Worm (Caenorhabditis elegans) whole organism, L3 larva: ENCODE data around the gene mrpl-35.

Experiments used
- R02D3.7 ChIP-seq: fragments of 150-350 bp; optimal IDR thresholded peaks from 2 replicates; lab custom pipeline; 2014; ENCODE audit warnings: missing biosample characterization, missing genetic modification characterization
- ZK546.5 ChIP-seq: sonication (generic microtip); optimal IDR thresholded peaks from 2 replicates; lab custom pipeline; 2017; ENCODE audit warnings: missing biosample characterization, missing genetic modification characterization
- aly-2 ChIP-seq: fragments of 150-350 bp; optimal IDR thresholded peaks from 2 replicates; lab custom pipeline; 2014; ENCODE audit warnings: missing biosample characterization, missing genetic modification characterization
- ama-1 ChIP-seq: fragments of 150-350 bp; optimal IDR thresholded peaks from 2 replicates; lab custom pipeline; 2018
- ceh-16 ChIP-seq: sonication (generic microtip); optimal IDR thresholded peaks from 2 replicates; lab custom pipeline; 2017; ENCODE audit warnings: missing biosample characterization, missing genetic modification characterization
- ceh-28 ChIP-seq: fragments of 150-350 bp; optimal IDR thresholded peaks from 2 replicates; lab custom pipeline; 2014; ENCODE audit warnings: missing biosample characterization, missing genetic modification reagents, missing genetic modification characterization
- ceh-82 ChIP-seq: fragments of 150-350 bp; optimal IDR thresholded peaks from 2 replicates; lab custom pipeline; 2014; ENCODE audit warnings: missing biosample characterization, missing genetic modification characterization
- egl-5 ChIP-seq: fragments of 150-350 bp; optimal IDR thresholded peaks from 2 replicates; lab custom pipeline; 2017; ENCODE audit warnings: missing biosample characterization, missing genetic modification reagents, missing genetic modification characterization, inconsistent platforms
- elt-2 ChIP-seq: sonication (generic microtip); optimal IDR thresholded peaks from 2 replicates; lab custom pipeline; 2016; ENCODE audit warnings: missing genetic modification reagents, mild to moderate bottlenecking, missing genetic modification characterization, missing compliant biosample characterization
- eor-1 ChIP-seq, 2 experiments: fragments of 150-350 bp; optimal IDR thresholded peaks; 2 replicates each; lab custom pipeline; 2014 to 2018; ENCODE audit warnings: missing biosample characterization in 2 of 2, missing genetic modification characterization in 2 of 2
- fkh-10 ChIP-seq: sonication (generic microtip); optimal IDR thresholded peaks from 2 replicates; lab custom pipeline; 2017; ENCODE audit warnings: missing biosample characterization, missing genetic modification reagents, missing genetic modification characterization
- hmg-11 ChIP-seq: sonication (generic microtip); optimal IDR thresholded peaks from 2 replicates; lab custom pipeline; 2016; ENCODE audit warnings: missing genetic modification characterization, missing compliant biosample characterization
- jun-1 ChIP-seq: fragments of 150-350 bp; optimal IDR thresholded peaks from 2 replicates; lab custom pipeline; 2014; ENCODE audit warnings: missing biosample characterization, missing genetic modification reagents, missing genetic modification characterization
- lin-39 ChIP-seq: fragments of 150-350 bp; optimal IDR thresholded peaks from 2 replicates; lab custom pipeline; 2018; ENCODE audit warnings: missing biosample characterization, missing genetic modification reagents, missing genetic modification characterization
- lsy-12 ChIP-seq: sonication (generic microtip); optimal IDR thresholded peaks from 2 replicates; lab custom pipeline; 2016; ENCODE audit warnings: mild to moderate bottlenecking, missing genetic modification characterization, missing compliant biosample characterization
- mdl-1 ChIP-seq: fragments of 150-350 bp; optimal IDR thresholded peaks from 2 replicates; lab custom pipeline; 2014; ENCODE audit warnings: missing biosample characterization, missing genetic modification characterization
- mml-1 ChIP-seq: fragments of 150-350 bp; sonication (generic microtip); optimal IDR thresholded peaks from 3 replicates; lab custom pipeline; 2014; ENCODE audit warnings: missing biosample characterization, missing genetic modification characterization
- nfya-1 ChIP-seq: sonication (generic microtip); optimal IDR thresholded peaks from 2 replicates; lab custom pipeline; 2017; ENCODE audit warnings: missing genetic modification characterization, mild to moderate bottlenecking, missing compliant biosample characterization, antibody characterized with exemption, moderate library complexity; ENCODE audit not compliant: insufficient read depth
- nhr-12 ChIP-seq: fragments of 150-350 bp; optimal IDR thresholded peaks from 2 replicates; lab custom pipeline; 2014; ENCODE audit warnings: missing biosample characterization, missing genetic modification characterization
- nhr-23 ChIP-seq: fragments of 150-350 bp; optimal IDR thresholded peaks from 2 replicates; lab custom pipeline; 2014; ENCODE audit warnings: missing biosample characterization, missing genetic modification reagents, missing genetic modification characterization
- nhr-25 ChIP-seq: sonication (generic microtip); optimal IDR thresholded peaks from 2 replicates; lab custom pipeline; 2017; ENCODE audit warnings: missing biosample characterization, missing genetic modification characterization
- nhr-28 ChIP-seq: fragments of 150-350 bp; optimal IDR thresholded peaks from 2 replicates; lab custom pipeline; 2014; ENCODE audit warnings: missing biosample characterization, missing genetic modification characterization
- nhr-43 ChIP-seq: sonication (generic microtip); optimal IDR thresholded peaks from 2 replicates; lab custom pipeline; 2016; ENCODE audit warnings: mild to moderate bottlenecking, missing genetic modification characterization, missing compliant biosample characterization; ENCODE audit not compliant: poor library complexity, severe bottlenecking
- nhr-67 ChIP-seq: fragments of 150-350 bp; optimal IDR thresholded peaks from 2 replicates; lab custom pipeline; 2014; ENCODE audit warnings: missing biosample characterization, missing genetic modification characterization
- nhr-76 ChIP-seq: fragments of 150-350 bp; sonication (generic microtip); optimal IDR thresholded peaks from 5 replicates; lab custom pipeline; 2014; ENCODE audit warnings: missing biosample characterization, missing genetic modification characterization
- pha-4 ChIP-seq: fragments of 150-350 bp; optimal IDR thresholded peaks from 2 replicates; lab custom pipeline; 2014; ENCODE audit warnings: missing biosample characterization, missing genetic modification reagents, missing genetic modification characterization
- pqm-1 ChIP-seq: fragments of 150-350 bp; optimal IDR thresholded peaks from 2 replicates; lab custom pipeline; 2017; ENCODE audit warnings: missing biosample characterization, missing genetic modification characterization, inconsistent platforms
- sea-2 ChIP-seq: fragments of 150-350 bp; sonication (generic microtip); optimal IDR thresholded peaks from 4 replicates; lab custom pipeline; 2014; ENCODE audit warnings: missing biosample characterization, missing genetic modification reagents, missing genetic modification characterization
- skn-1 ChIP-seq: fragments of 150-350 bp; optimal IDR thresholded peaks from 2 replicates; lab custom pipeline; 2014; ENCODE audit warnings: missing biosample characterization, missing genetic modification characterization
- snpc-4 ChIP-seq: fragments of 150-350 bp; optimal IDR thresholded peaks from 2 replicates; lab custom pipeline; 2014; ENCODE audit warnings: missing biosample characterization, missing genetic modification characterization
- tbx-2 ChIP-seq: sonication (generic microtip); optimal IDR thresholded peaks from 2 replicates; lab custom pipeline; 2016; ENCODE audit warnings: mild to moderate bottlenecking, missing genetic modification characterization, missing compliant biosample characterization
- zag-1 ChIP-seq: fragments of 150-350 bp; optimal IDR thresholded peaks from 2 replicates; lab custom pipeline; 2014; ENCODE audit warnings: missing biosample characterization, missing genetic modification characterization
- ztf-11 ChIP-seq: fragments of 150-350 bp; optimal IDR thresholded peaks from 2 replicates; lab custom pipeline; 2014; ENCODE audit warnings: missing biosample characterization, missing genetic modification characterization
- ztf-4 ChIP-seq: fragments of 150-350 bp; optimal IDR thresholded peaks from 2 replicates; lab custom pipeline; 2014; ENCODE audit warnings: missing biosample characterization, missing genetic modification characterization

mrpl-35 gene

ce11 chrIII:3511808-3512207 lies 1.8 kb downstream of the mrpl-35 start:
- no peak for TF ChIP-seq eor-1 (tag; optimal IDR thresholded peaks at IDR 0.05; lab: Kevin White, UChicago)
- no peak for TF ChIP-seq nhr-67
- TF ChIP-seq mdl-1 (tag; lab: Kevin White, UChicago): no peak
- TF ChIP-seq pha-4 (tag; lab: Kevin White, UChicago): no peak
- no peak for TF ChIP-seq snpc-4 (tag; lab: Kevin White, UChicago)
- no peak for TF ChIP-seq ceh-16 (tag; lab: Kevin White, UChicago)
- TF ChIP-seq sea-2 (GFP tag; lab: Kevin White, UChicago): no peak
- TF ChIP-seq, all 47 proteins: peak for 0

ce11 chrIII:3519505-3519904 lies 9.5 kb downstream of the mrpl-35 start, which contains the start of gene hmit-1.3:
TSS of gene hmit-1.3 (minus strand) at chrIII:3519607.
- TF ChIP-seq elt-2 (peak; percentile 58), pqm-1 (peak; percentile 58), pha-4 (tag; lab: Kevin White, UChicago) (peak; percentile 13), mml-1 (tag; lab: Kevin White, UChicago) (no peak)

ce11 chrIII:3520417-3520816 lies 10.4 kb downstream of the mrpl-35 start:
- TF ChIP-seq nhr-76 (tag; lab: Kevin White, UChicago) (no peak), egl-5 (no peak), nfya-1 (tag; lab: Kevin White, UChicago) (no peak), ceh-16 (tag; lab: Kevin White, UChicago) (no peak), ztf-11 (tag; lab: Kevin White, UChicago) (no peak), jun-1 (peak; percentile 7), skn-1 (tag; lab: Kevin White, UChicago) (no peak), pqm-1 (peak; percentile 95), pha-4 (tag; lab: Kevin White, UChicago) (peak; percentile 51), elt-2 (peak; percentile 87), R02D3.7 (no peak), ztf-4 (no peak), lsy-12 (tag; lab: Kevin White, UChicago) (no peak), nhr-23 (tag; lab: Kevin White, UChicago) (no peak), ama-1 (lab: Kevin White, UChicago) (no peak), eor-1 (tag; optimal IDR thresholded peaks at IDR 0.05; lab: Kevin White, UChicago) (no peak), aly-2 (no peak), zag-1 (tag; lab: Kevin White, UChicago) (no peak), lin-39 (tag; lab: Kevin White, UChicago) (no peak)
- TF ChIP-seq, all 47 proteins: peak for 4

ce11 chrIII:3523363-3523762 lies 13.3 kb downstream of the mrpl-35 start:
- no peak for TF ChIP-seq nhr-25 (tag; lab: Kevin White, UChicago)
- TF ChIP-seq nhr-12: no peak
- no peak for TF ChIP-seq nhr-28 (tag; lab: Kevin White, UChicago)
- no peak for TF ChIP-seq snpc-4 (tag; lab: Kevin White, UChicago)
- no peak for TF ChIP-seq nfya-1 (tag; lab: Kevin White, UChicago)
- TF ChIP-seq fkh-10 (GFP tag; lab: Kevin White, UChicago): no peak
- TF ChIP-seq hmg-11 (tag; lab: Kevin White, UChicago): no peak
- TF ChIP-seq nhr-67: no peak
- no peak for TF ChIP-seq tbx-2 (tag; lab: Kevin White, UChicago)
- no peak for TF ChIP-seq sea-2 (GFP tag; lab: Kevin White, UChicago)
- no peak for TF ChIP-seq elt-2

ce11 chrIII:3528342-3528741 lies 18.3 kb downstream of the mrpl-35 start, which contains the start of gene rpl-37:
TSS of gene rpl-37 (plus strand) at chrIII:3528642.
- no peak for TF ChIP-seq lsy-12 (tag; lab: Kevin White, UChicago)
- no peak for TF ChIP-seq ceh-82 (tag; lab: Kevin White, UChicago)
- TF ChIP-seq nhr-43 (tag; lab: Kevin White, UChicago): no peak
- TF ChIP-seq ZK546.5 (tag; lab: Kevin White, UChicago): no peak
- TF ChIP-seq lin-39 (tag; lab: Kevin White, UChicago): no peak
- TF ChIP-seq eor-1 (tag; optimal IDR thresholded peaks at IDR 0.05; lab: Kevin White, UChicago): no peak
- no peak for TF ChIP-seq snpc-4 (tag; lab: Kevin White, UChicago)
- TF ChIP-seq hmg-11 (tag; lab: Kevin White, UChicago): no peak
- no peak for TF ChIP-seq ceh-28 (tag; lab: Kevin White, UChicago)
